Fruit fly (Drosophila melanogaster) whole organism, embryonic: Measurements from ENCODE around the gene CG43203.

Experiments used
- CG10979 ChIP-seq: fragments of 200-800 bp; sonication (Bioruptor generic); optimal IDR thresholded peaks from 2 replicates; lab custom pipeline; 2018; ENCODE audit warnings: missing biosample characterization, mild to moderate bottlenecking, missing genetic modification characterization, moderate library complexity
- CG12104 ChIP-seq: fragments of 200-800 bp; sonication (Bioruptor generic); optimal IDR thresholded peaks from 3 replicates; lab custom pipeline; 2016; ENCODE audit warnings: missing biosample characterization, missing genetic modification characterization
- CG12391 ChIP-seq: fragments of 200-800 bp; sonication (Bioruptor generic); optimal IDR thresholded peaks from 3 replicates; lab custom pipeline; 2018; ENCODE audit warnings: missing biosample characterization, mild to moderate bottlenecking, missing genetic modification characterization, moderate library complexity
- CG12942 ChIP-seq: fragments of 200-800 bp; sonication (Bioruptor generic); optimal IDR thresholded peaks from 3 replicates; lab custom pipeline; 2016; ENCODE audit warnings: missing biosample characterization, missing genetic modification characterization
- CG13775 ChIP-seq: fragments of 200-800 bp; sonication (Bioruptor generic); optimal IDR thresholded peaks from 3 replicates; lab custom pipeline; 2017; ENCODE audit warnings: missing biosample characterization, mild to moderate bottlenecking, missing genetic modification characterization
- CG14441 ChIP-seq: fragments of 200-800 bp; sonication (Bioruptor generic); IDR thresholded peaks from 2 replicates; pipeline ENCODE4 v1.3.6; 2022; ENCODE audit warnings: missing biosample characterization, missing genetic modification characterization
- CG14710 ChIP-seq: fragments of 200-800 bp; sonication (Bioruptor generic); optimal IDR thresholded peaks from 3 replicates; lab custom pipeline; 2019; ENCODE audit warnings: missing biosample characterization, mild to moderate bottlenecking, missing genetic modification characterization, moderate library complexity
- CG15696 ChIP-seq: fragments of 200-800 bp; sonication (Bioruptor generic); optimal IDR thresholded peaks from 2 replicates; lab custom pipeline; 2019; ENCODE audit warnings: missing biosample characterization, mild to moderate bottlenecking, missing genetic modification characterization, moderate library complexity
- CG17361 ChIP-seq: fragments of 200-800 bp; sonication (Bioruptor generic); IDR thresholded peaks from 3 replicates; pipeline ENCODE4 v1.3.6; 2022; ENCODE audit warnings: missing biosample characterization, missing genetic modification characterization
- CG17612 ChIP-seq: fragments of 200-800 bp; sonication (Bioruptor generic); IDR thresholded peaks from 2 replicates; pipeline ENCODE4 v1.3.6; 2022; ENCODE audit warnings: missing biosample characterization, missing genetic modification characterization
- CG18262 ChIP-seq: fragments of 200-800 bp; optimal IDR thresholded peaks from 3 replicates; lab custom pipeline; 2019; ENCODE audit warnings: missing biosample characterization, mild to moderate bottlenecking, missing genetic modification characterization, moderate library complexity
- CG30403 ChIP-seq: fragments of 200-800 bp; sonication (Bioruptor generic); optimal IDR thresholded peaks from 3 replicates; lab custom pipeline; 2016; ENCODE audit warnings: missing biosample characterization, missing genetic modification characterization
- CG31441 ChIP-seq: fragments of 200-800 bp; sonication (Bioruptor generic); IDR thresholded peaks from 2 replicates; pipeline ENCODE4 v1.3.6; 2022; ENCODE audit warnings: missing biosample characterization, missing genetic modification characterization
- CG34224 ChIP-seq: fragments of 200-800 bp; sonication (Bioruptor generic); IDR thresholded peaks from 3 replicates; pipeline ENCODE4 v1.3.6; 2022; ENCODE audit warnings: missing biosample characterization, missing genetic modification characterization; ENCODE audit not compliant: partially characterized antibody
- CG34376 ChIP-seq: fragments of 200-800 bp; sonication (Bioruptor generic); optimal IDR thresholded peaks from 2 replicates; lab custom pipeline; 2018; ENCODE audit warnings: missing biosample characterization, mild to moderate bottlenecking, missing genetic modification characterization
- CG4404 ChIP-seq: fragments of 200-800 bp; sonication (Bioruptor generic); IDR thresholded peaks from 2 replicates; pipeline ENCODE4 v1.3.6; 2022; ENCODE audit warnings: missing biosample characterization, missing genetic modification characterization
- CG4617 ChIP-seq: fragments of 200-800 bp; sonication (Bioruptor generic); optimal IDR thresholded peaks from 3 replicates; lab custom pipeline; 2016; ENCODE audit warnings: missing biosample characterization, missing genetic modification characterization, borderline replicate concordance
- CG8765 ChIP-seq: fragments of 200-800 bp; sonication (Bioruptor generic); IDR thresholded peaks from 2 replicates; pipeline ENCODE4 v1.3.6; 2022; ENCODE audit warnings: missing biosample characterization, missing genetic modification characterization
- CG8924 ChIP-seq: fragments of 200-800 bp; optimal IDR thresholded peaks from 3 replicates; lab custom pipeline; 2019; ENCODE audit warnings: missing biosample characterization, mild to moderate bottlenecking, missing genetic modification characterization, moderate library complexity
- CG9727 ChIP-seq: fragments of 200-800 bp; sonication (Bioruptor generic); optimal IDR thresholded peaks from 3 replicates; lab custom pipeline; 2017; ENCODE audit warnings: missing biosample characterization, mild to moderate bottlenecking, missing genetic modification characterization
- HLH54F ChIP-seq: fragments of 200-800 bp; sonication (Bioruptor generic); optimal IDR thresholded peaks from 3 replicates; lab custom pipeline; 2016; ENCODE audit warnings: missing biosample characterization, missing genetic modification characterization
- Hr3 ChIP-seq: fragments of 200-800 bp; sonication (Bioruptor generic); optimal IDR thresholded peaks from 3 replicates; lab custom pipeline; 2016; ENCODE audit warnings: missing biosample characterization, missing genetic modification characterization
- Side ChIP-seq: fragments of 200-800 bp; sonication (Bioruptor generic); optimal IDR thresholded peaks from 2 replicates; lab custom pipeline; 2016; ENCODE audit warnings: missing biosample characterization, missing genetic modification characterization
- Sry-δ ChIP-seq: fragments of 200-800 bp; sonication (Bioruptor generic); optimal IDR thresholded peaks from 2 replicates; lab custom pipeline; 2016; ENCODE audit warnings: missing biosample characterization, missing genetic modification characterization
- Vsx1 ChIP-seq: fragments of 200-800 bp; sonication (Bioruptor generic); optimal IDR thresholded peaks from 2 replicates; lab custom pipeline; 2017; ENCODE audit warnings: missing biosample characterization, mild to moderate bottlenecking, missing genetic modification characterization, missing genetic modification reagents
- Xrp1 ChIP-seq: fragments of 200-800 bp; sonication (Bioruptor generic); IDR thresholded peaks from 2 replicates; pipeline ENCODE4 v1.3.6; 2022; ENCODE audit warnings: missing biosample characterization, missing genetic modification characterization
- cad ChIP-seq: fragments of >200 bp; optimal IDR thresholded peaks from 2 replicates; lab custom pipeline; 2017; ENCODE audit warnings: missing biosample characterization, missing genetic modification characterization
- crol ChIP-seq: fragments of 200-800 bp; sonication (Bioruptor generic); IDR thresholded peaks from 2 replicates; pipeline ENCODE4 v1.3.6; 2022; ENCODE audit warnings: missing biosample characterization, missing genetic modification characterization
- dan ChIP-seq: fragments of 200-800 bp; sonication (Bioruptor generic); IDR thresholded peaks from 2 replicates; pipeline ENCODE4 v1.3.6; 2022; ENCODE audit warnings: missing biosample characterization, missing genetic modification characterization
- dmrt11E ChIP-seq: fragments of 200-800 bp; sonication (Bioruptor generic); optimal IDR thresholded peaks from 3 replicates; lab custom pipeline; 2018; ENCODE audit warnings: missing biosample characterization, mild to moderate bottlenecking, missing genetic modification characterization, moderate library complexity
- en ChIP-seq: fragments of 200-800 bp; sonication (Bioruptor generic); optimal IDR thresholded peaks from 2 replicates; lab custom pipeline; 2016; ENCODE audit warnings: missing biosample characterization, missing genetic modification characterization
- gem ChIP-seq: fragments of 200-800 bp; sonication (Bioruptor generic); optimal IDR thresholded peaks from 2 replicates; lab custom pipeline; 2019; ENCODE audit warnings: missing biosample characterization, mild to moderate bottlenecking, missing genetic modification characterization, moderate library complexity
- knrl ChIP-seq: fragments of 200-800 bp; sonication (Bioruptor generic); IDR thresholded peaks from 3 replicates; pipeline ENCODE4 v1.3.6; 2022; ENCODE audit warnings: missing biosample characterization, missing genetic modification characterization; ENCODE audit not compliant: partially characterized antibody
- lola ChIP-seq, 3 experiments: fragments of >200 bp in 2 of 3; fragments of 200-800 bp in 1 of 3; sonication (Bioruptor generic) in 1 of 3; optimal IDR thresholded peaks; 2 replicates each; lab custom pipeline; 2017 to 2019; ENCODE audit warnings: missing biosample characterization in 3 of 3, missing genetic modification characterization in 3 of 3, mild to moderate bottlenecking in 1 of 3, moderate library complexity in 1 of 3
- nau ChIP-seq: fragments of 200-800 bp; sonication (Bioruptor generic); optimal IDR thresholded peaks from 3 replicates; lab custom pipeline; 2017; ENCODE audit warnings: missing biosample characterization, mild to moderate bottlenecking, missing genetic modification characterization, missing genetic modification reagents
- phol ChIP-seq: fragments of 200-800 bp; sonication (Bioruptor generic); optimal IDR thresholded peaks from 3 replicates; lab custom pipeline; 2018; ENCODE audit warnings: missing biosample characterization, mild to moderate bottlenecking, missing genetic modification characterization, moderate library complexity
- prd ChIP-seq, 3 experiments: fragments of >200 bp in 2 of 3; fragments of 200-800 bp in 1 of 3; sonication (Bioruptor generic) in 1 of 3; optimal IDR thresholded peaks in 2 of 3; IDR thresholded peaks in 1 of 3; 2 replicates in 2 of 3; 3 replicates in 1 of 3; pipeline versions ENCODE4 v1.3.6 to Lab custom; 2017 to 2022; ENCODE audit warnings: missing biosample characterization in 1 of 3, missing genetic modification characterization in 1 of 3
- pros ChIP-seq: fragments of 200-800 bp; sonication (Bioruptor generic); optimal IDR thresholded peaks from 3 replicates; lab custom pipeline; 2019; ENCODE audit warnings: missing biosample characterization, mild to moderate bottlenecking, missing genetic modification characterization, moderate library complexity
- salm ChIP-seq: fragments of 200-800 bp; sonication (Bioruptor generic); optimal IDR thresholded peaks from 2 replicates; lab custom pipeline; 2018; ENCODE audit warnings: missing biosample characterization, mild to moderate bottlenecking, missing genetic modification characterization
- stwl ChIP-seq: fragments of 200-800 bp; sonication (Bioruptor generic); optimal IDR thresholded peaks from 3 replicates; lab custom pipeline; 2018; ENCODE audit warnings: missing biosample characterization, mild to moderate bottlenecking, missing genetic modification characterization, moderate library complexity
- tll ChIP-seq, 2 experiments: fragments of 200-800 bp in 1 of 2; fragments of >200 bp in 1 of 2; sonication (Bioruptor generic) in 1 of 2; optimal IDR thresholded peaks; 2 replicates each; lab custom pipeline; 2017 to 2019; ENCODE audit warnings: missing biosample characterization in 2 of 2, missing genetic modification characterization in 2 of 2, mild to moderate bottlenecking in 1 of 2, moderate library complexity in 1 of 2
- trem ChIP-seq: fragments of 200-800 bp; optimal IDR thresholded peaks from 3 replicates; lab custom pipeline; 2019; ENCODE audit warnings: missing biosample characterization, mild to moderate bottlenecking, missing genetic modification characterization, moderate library complexity
- twi ChIP-seq: fragments of 200-800 bp; optimal IDR thresholded peaks from 2 replicates; lab custom pipeline; 2019; ENCODE audit warnings: missing biosample characterization, mild to moderate bottlenecking, missing genetic modification characterization, moderate library complexity
- wdn ChIP-seq: fragments of 200-800 bp; sonication (Bioruptor generic); IDR thresholded peaks from 2 replicates; pipeline ENCODE4 v1.3.6; 2022; ENCODE audit warnings: missing biosample characterization, missing genetic modification characterization
- zen ChIP-seq: fragments of 200-800 bp; sonication (Bioruptor generic); optimal IDR thresholded peaks from 3 replicates; lab custom pipeline; 2018; ENCODE audit warnings: missing biosample characterization, mild to moderate bottlenecking, missing genetic modification characterization, moderate library complexity

The CG43203 gene

dm6 chr3R:19341779-19342178 is 12.1 kb upstream of the CG43203 start (continued):
- TF ChIP-seq Side (GFP tag; lab: Kevin White, UChicago) (no peak), CG34224 (GFP tag; lab: Robert Waterston, UW) (no peak)

- TF ChIP-seq cad (no peak), Xrp1 (GFP tag; lab: Robert Waterston, UW) (peak; percentile 39; the same call in 1 of the 2 replicates), trem (tag; lab: Kevin White, UChicago) (peak; percentile 18), CG15696 (tag; lab: Kevin White, UChicago) (peak; percentile 85), lola (GFP tag; optimal IDR thresholded peaks at IDR 0.05; lab: Kevin White, UChicago) (peak in 1 of 3 experiments; percentile 53), crol (GFP tag; lab: Robert Waterston, UW) (no peak), stwl (tag; lab: Kevin White, UChicago) (no peak), CG31441 (GFP tag; lab: Robert Waterston, UW) (0 out of 2 replicates have a peak, but pooled peaks have one; percentile 14), CG34376 (GFP tag; lab: Kevin White, UChicago) (no peak), tll (GFP tag; optimal IDR thresholded peaks at IDR 0.05; lab: Kevin White, UChicago) (peak in 1 of 2 experiments; percentile 5), prd (optimal IDR thresholded peaks at IDR 0.05; lab: Kevin White, UChicago) (no peak), prd (GFP tag; IDR thresholded peaks at IDR 0.05; lab: Robert Waterston, UW) (peak; percentile 49; the same call in 2 of the 3 replicates), pros (GFP tag; lab: Kevin White, UChicago) (no peak), CG4404 (peak; percentile 93), CG14441 (GFP tag; lab: Robert Waterston, UW) (no peak), gem (tag; lab: Kevin White, UChicago) (peak; percentile 34), CG14710 (peak; percentile 36), CG17361 (GFP tag; lab: Robert Waterston, UW) (peak; percentile 50; the same call in 2 of the 3 replicates), CG8924 (tag; lab: Kevin White, UChicago) (peak; percentile 55), nau (no peak), HLH54F (GFP tag; lab: Kevin White, UChicago) (no peak), CG10979 (tag; lab: Kevin White, UChicago) (peak; percentile 49), dmrt11E (tag; lab: Kevin White, UChicago) (peak; percentile 69), dan (GFP tag; lab: Robert Waterston, UW) (no peak), en (no peak), CG8765 (GFP tag; lab: Robert Waterston, UW) (peak; percentile 65; the same call in 1 of the 2 replicates), CG4617 (no peak), zen (tag; lab: Kevin White, UChicago) (peak; percentile 85), Sry-δ (no peak), CG30403 (GFP tag; lab: Kevin White, UChicago) (no peak), Hr3 (no peak), CG18262 (tag; lab: Kevin White, UChicago) (peak; percentile 72), knrl (GFP tag; lab: Robert Waterston, UW) (no peak), wdn (GFP tag; lab: Robert Waterston, UW) (no peak), twi (tag; lab: Kevin White, UChicago) (peak; percentile 92), CG17612 (GFP tag; lab: Robert Waterston, UW) (no peak), phol (tag; lab: Kevin White, UChicago) (peak; percentile 12), CG13775 (GFP tag; lab: Kevin White, UChicago) (no peak), CG34224 (GFP tag; lab: Robert Waterston, UW) (no peak), CG9727 (GFP tag; lab: Kevin White, UChicago) (peak; percentile 48), salm (no peak), CG12104 (no peak), CG12391 (peak; percentile 12), Vsx1 (GFP tag; lab: Kevin White, UChicago) (no peak), CG12942 (GFP tag; lab: Kevin White, UChicago) (no peak)
These were observed 10.1 kb upstream of the CG43203 start for dm6 chr3R:19343534-19344325.
